Worm (Caenorhabditis elegans) whole organism, mixed stage, embryonic: Measurements from ENCODE around the gene tag-280.

Source experiments
- blmp-1 ChIP-seq: fragments of 150-350 bp; optimal IDR thresholded peaks from 2 replicates; lab custom pipeline; 2014; ENCODE audit warnings: missing biosample characterization, missing genetic modification characterization
- ceh-43 ChIP-seq: fragments of 200-800 bp; sonication (Bioruptor generic); optimal IDR thresholded peaks from 2 replicates; lab custom pipeline; 2018; ENCODE audit warnings: mild to moderate bottlenecking, missing genetic modification characterization, moderate library complexity, missing compliant biosample characterization
- ces-1 ChIP-seq: fragments of 150-350 bp; optimal IDR thresholded peaks from 2 replicates; lab custom pipeline; 2014; ENCODE audit warnings: missing biosample characterization, missing genetic modification reagents, missing genetic modification characterization
- flh-1 ChIP-seq: fragments of 200-800 bp; sonication (Bioruptor generic); optimal IDR thresholded peaks from 2 replicates; lab custom pipeline; 2018; ENCODE audit warnings: mild to moderate bottlenecking, missing genetic modification characterization, moderate library complexity, missing compliant biosample characterization
- lin-32 ChIP-seq: fragments of 200-800 bp; sonication (Bioruptor generic); optimal IDR thresholded peaks from 2 replicates; lab custom pipeline; 2018; ENCODE audit warnings: mild to moderate bottlenecking, missing genetic modification characterization, missing compliant biosample characterization
- lsy-2 ChIP-seq: fragments of 150-350 bp; optimal IDR thresholded peaks from 2 replicates; lab custom pipeline; 2014; ENCODE audit warnings: missing biosample characterization, missing genetic modification characterization
- nhr-12 ChIP-seq: fragments of 150-350 bp; optimal IDR thresholded peaks from 2 replicates; lab custom pipeline; 2014; ENCODE audit warnings: missing biosample characterization, missing genetic modification characterization
- nhr-28 ChIP-seq: fragments of 150-350 bp; optimal IDR thresholded peaks from 2 replicates; lab custom pipeline; 2014; ENCODE audit warnings: missing biosample characterization, missing genetic modification characterization
- pha-4 ChIP-seq: fragments of 150-350 bp; optimal IDR thresholded peaks from 2 replicates; lab custom pipeline; 2018; ENCODE audit warnings: missing biosample characterization, missing genetic modification reagents, missing genetic modification characterization
- sem-2 ChIP-seq: fragments of 200-800 bp; sonication (Bioruptor generic); optimal IDR thresholded peaks from 2 replicates; lab custom pipeline; 2018; ENCODE audit warnings: mild to moderate bottlenecking, missing genetic modification characterization, missing compliant biosample characterization
- snpc-4 ChIP-seq: fragments of 150-350 bp; optimal IDR thresholded peaks from 2 replicates; lab custom pipeline; 2014; ENCODE audit warnings: missing biosample characterization, missing genetic modification characterization

- TF ChIP-seq nhr-12 (tag; lab: Kevin White, UChicago) = no peak
- no peak for TF ChIP-seq lsy-2 (tag; lab: Kevin White, UChicago)
- TF ChIP-seq lin-32 = no peak
- TF ChIP-seq ceh-43 = no peak
- TF ChIP-seq sem-2 (GFP tag; lab: Kevin White, UChicago) = no peak
- TF ChIP-seq nhr-28 (tag; lab: Kevin White, UChicago) = no peak
- no peak for TF ChIP-seq ces-1 (GFP tag; lab: Kevin White, UChicago)
- no peak for TF ChIP-seq pha-4 (tag; lab: Kevin White, UChicago)
- no peak for TF ChIP-seq flh-1 (GFP tag; lab: Kevin White, UChicago)
- no peak for TF ChIP-seq blmp-1 (tag; lab: Kevin White, UChicago)
- no peak for TF ChIP-seq snpc-4 (tag; lab: Kevin White, UChicago)
Measured at ce11 chrII:12414805-12415204, 45.6 kb upstream of the tag-280 start, which contains the start of gene Y57A10C.11.
